Worm (Caenorhabditis elegans) whole organism, L3 larva: ENCODE results near the gene T10G3.2.

Experiments
- ZK546.5 ChIP-seq: sonication (generic microtip); optimal IDR thresholded peaks from 2 replicates; lab custom pipeline; 2017; ENCODE audit warnings: missing biosample characterization, missing genetic modification characterization
- fkh-2 ChIP-seq: fragments of 150-350 bp; optimal IDR thresholded peaks from 2 replicates; lab custom pipeline; 2014; ENCODE audit warnings: missing biosample characterization, missing genetic modification reagents, missing genetic modification characterization
- mml-1 ChIP-seq: fragments of 150-350 bp; sonication (generic microtip); optimal IDR thresholded peaks from 3 replicates; lab custom pipeline; 2014; ENCODE audit warnings: missing biosample characterization, missing genetic modification characterization
- nhr-67 ChIP-seq: fragments of 150-350 bp; optimal IDR thresholded peaks from 2 replicates; lab custom pipeline; 2014; ENCODE audit warnings: missing biosample characterization, missing genetic modification characterization
- nhr-76 ChIP-seq: fragments of 150-350 bp; sonication (generic microtip); optimal IDR thresholded peaks from 5 replicates; lab custom pipeline; 2014; ENCODE audit warnings: missing biosample characterization, missing genetic modification characterization
- tbx-2 ChIP-seq: sonication (generic microtip); optimal IDR thresholded peaks from 2 replicates; lab custom pipeline; 2016; ENCODE audit warnings: mild to moderate bottlenecking, missing genetic modification characterization, missing compliant biosample characterization

T10G3.2 gene

DNA sequence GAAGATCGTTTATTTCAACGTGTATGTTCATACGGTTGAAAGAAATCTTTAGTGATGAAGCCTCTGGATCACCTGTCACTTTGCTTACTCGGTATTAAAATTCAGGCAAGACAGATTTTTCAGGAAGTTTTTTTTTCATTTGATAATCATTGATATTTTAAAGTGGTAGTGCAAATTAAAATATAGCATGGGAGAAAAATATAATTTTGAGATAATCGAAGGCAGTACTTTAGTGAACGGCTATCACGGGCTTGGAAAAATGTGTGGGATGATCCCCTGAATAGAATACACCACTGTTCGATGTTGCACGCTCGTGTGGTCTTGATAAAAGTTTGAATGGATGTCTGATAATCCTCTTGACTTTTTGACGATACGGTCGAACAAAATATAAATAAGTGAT is 52.3 kb downstream of the T10G3.2 start:
- TF ChIP-seq fkh-2: no peak
- TF ChIP-seq tbx-2 (tag; lab: Kevin White, UChicago): no peak
- no peak for TF ChIP-seq ZK546.5 (tag; lab: Kevin White, UChicago)
- TF ChIP-seq nhr-67 (tag; lab: Kevin White, UChicago): no peak
- TF ChIP-seq mml-1 (tag; lab: Kevin White, UChicago): no peak
- no peak for TF ChIP-seq nhr-76 (tag; lab: Kevin White, UChicago)
